Worm (Caenorhabditis elegans) whole organism, L4 larva: ENCODE measurements around the gene npr-29.
A peak's percentile ranks its signal among the peaks of the same experiment; 100 is the strongest.

ENCODE experiments used
- F26F4.8 ChIP-seq: fragments of 200-800 bp; sonication (Bioruptor generic); conservative IDR thresholded peaks from 2 replicates; pipeline ENCODE4 v1.3.6; 2022; ENCODE audit warnings: missing genetic modification characterization, missing compliant biosample characterization
- F37D6.2 ChIP-seq: sonication (generic microtip); optimal IDR thresholded peaks from 2 replicates; lab custom pipeline; 2016; ENCODE audit warnings: mild to moderate bottlenecking, missing genetic modification characterization, missing compliant biosample characterization
- F44E2.7 ChIP-seq: fragments of 200-800 bp; sonication (Bioruptor generic); IDR thresholded peaks from 2 replicates; pipeline ENCODE4 v2.1.2; 2022; ENCODE audit warnings: missing genetic modification characterization, missing compliant biosample characterization
- Y48G9A.11 ChIP-seq: fragments of 200-800 bp; sonication (Bioruptor generic); IDR thresholded peaks from 2 replicates; pipeline ENCODE4 v1.3.6; 2022; ENCODE audit warnings: missing genetic modification reagents, missing genetic modification characterization, missing compliant biosample characterization
- aha-1 ChIP-seq: fragments of 150-350 bp; peaks from one replicate; lab custom pipeline; 2014; ENCODE audit warnings: missing biosample characterization, missing genetic modification characterization
- ceh-28 ChIP-seq: fragments of 150-350 bp; optimal IDR thresholded peaks from 2 replicates; lab custom pipeline; 2014; ENCODE audit warnings: missing biosample characterization, missing genetic modification reagents, missing genetic modification characterization
- ceh-82 ChIP-seq: sonication (generic microtip); optimal IDR thresholded peaks from 2 replicates; lab custom pipeline; 2017; ENCODE audit warnings: missing biosample characterization, missing genetic modification characterization
- daf-16 ChIP-seq, 3 experiments: sonication (generic microtip); optimal IDR thresholded peaks; 2 replicates each; lab custom pipeline; 2016 to 2017; ENCODE audit warnings: missing genetic modification characterization in 3 of 3, missing genetic modification reagents in 3 of 3, mild to moderate bottlenecking in 2 of 3, missing compliant biosample characterization in 2 of 3, missing biosample characterization in 1 of 3, moderate library complexity in 1 of 3
- dve-1 ChIP-seq: sonication (generic microtip); optimal IDR thresholded peaks from 2 replicates; lab custom pipeline; 2017; ENCODE audit warnings: antibody characterized with exemption, mild to moderate bottlenecking, missing genetic modification characterization, missing compliant biosample characterization; ENCODE audit not compliant: insufficient read depth
- fkh-10 ChIP-seq: fragments of 150-350 bp; optimal IDR thresholded peaks from 2 replicates; lab custom pipeline; 2014; ENCODE audit warnings: missing biosample characterization, missing genetic modification reagents, missing genetic modification characterization
- fos-1 ChIP-seq: fragments of 150-350 bp; optimal IDR thresholded peaks from 2 replicates; lab custom pipeline; 2014; ENCODE audit warnings: missing biosample characterization, missing genetic modification characterization
- gei-8 ChIP-seq: fragments of 200-800 bp; sonication (Bioruptor generic); optimal IDR thresholded peaks from 2 replicates; lab custom pipeline; 2018; ENCODE audit warnings: mild to moderate bottlenecking, missing genetic modification characterization, missing compliant biosample characterization
- hif-1 ChIP-seq, 2 experiments: sonication (generic microtip); optimal IDR thresholded peaks; 2 replicates each; lab custom pipeline; 2016 to 2017; ENCODE audit warnings: missing compliant biosample characterization in 2 of 2, missing genetic modification characterization in 2 of 2, missing genetic modification reagents in 2 of 2, missing genotype in 2 of 2, mild to moderate bottlenecking in 1 of 2
- hlh-11 ChIP-seq: fragments of 200-800 bp; sonication (Bioruptor generic); optimal IDR thresholded peaks from 2 replicates; lab custom pipeline; 2018; ENCODE audit warnings: mild to moderate bottlenecking, missing genetic modification characterization, missing compliant biosample characterization
- hlh-30 ChIP-seq: sonication (generic microtip); optimal IDR thresholded peaks from 2 replicates; lab custom pipeline; 2017; ENCODE audit warnings: antibody characterized with exemption, mild to moderate bottlenecking, missing genetic modification characterization, missing compliant biosample characterization; ENCODE audit not compliant: insufficient read depth
- hmg-1.1 ChIP-seq: fragments of 200-800 bp; sonication (Bioruptor generic); IDR thresholded peaks from 2 replicates; pipeline ENCODE4 v1.3.6; 2022; ENCODE audit warnings: missing genetic modification reagents, missing genetic modification characterization, missing compliant biosample characterization
- lin-15B ChIP-seq: fragments of 150-350 bp; sonication (generic microtip); optimal IDR thresholded peaks from 3 replicates; lab custom pipeline; 2014; ENCODE audit warnings: missing biosample characterization, missing genetic modification characterization
- lin-38 ChIP-seq: fragments of 200-800 bp; sonication (Bioruptor generic); IDR thresholded peaks from 2 replicates; pipeline ENCODE4 v1.3.6; 2022; ENCODE audit warnings: missing genetic modification reagents, missing genetic modification characterization, missing compliant biosample characterization
- mdl-1 ChIP-seq, 2 experiments: fragments of 150-350 bp in 1 of 2; sonication (generic microtip) in 1 of 2; optimal IDR thresholded peaks; 2 replicates each; lab custom pipeline; 2014 to 2017; ENCODE audit warnings: missing biosample characterization in 2 of 2, missing genetic modification characterization in 2 of 2
- mdt-29 ChIP-seq: fragments of 200-800 bp; sonication (Bioruptor generic); IDR thresholded peaks from 2 replicates; pipeline ENCODE4 v1.3.6; 2022; ENCODE audit warnings: missing genetic modification reagents, missing genetic modification characterization, missing compliant biosample characterization
- mxl-3 ChIP-seq: fragments of 200-800 bp; sonication (Bioruptor generic); optimal IDR thresholded peaks from 2 replicates; lab custom pipeline; 2018; ENCODE audit warnings: mild to moderate bottlenecking, missing genetic modification characterization, missing compliant biosample characterization
- nhr-102 ChIP-seq: sonication (generic microtip); optimal IDR thresholded peaks from 2 replicates; lab custom pipeline; 2016; ENCODE audit warnings: mild to moderate bottlenecking, missing genetic modification characterization, moderate library complexity, missing compliant biosample characterization
- nhr-11 ChIP-seq: fragments of 150-350 bp; optimal IDR thresholded peaks from 2 replicates; lab custom pipeline; 2014; ENCODE audit warnings: missing biosample characterization, missing genetic modification characterization
- nhr-25 ChIP-seq: sonication (generic microtip); optimal IDR thresholded peaks from 2 replicates; lab custom pipeline; 2017; ENCODE audit warnings: missing genetic modification characterization, mild to moderate bottlenecking, missing compliant biosample characterization, antibody characterized with exemption, moderate library complexity, borderline replicate concordance; ENCODE audit not compliant: insufficient read depth
- nhr-28 ChIP-seq: fragments of 150-350 bp; optimal IDR thresholded peaks from 2 replicates; lab custom pipeline; 2014; ENCODE audit warnings: missing biosample characterization, missing genetic modification characterization
- nhr-41 ChIP-seq: fragments of 200-800 bp; sonication (Bioruptor generic); IDR thresholded peaks from 2 replicates; pipeline ENCODE4 v1.3.6; 2022; ENCODE audit warnings: missing genetic modification reagents, missing genetic modification characterization, missing compliant biosample characterization
- nhr-42 ChIP-seq: fragments of 200-800 bp; sonication (Bioruptor generic); IDR thresholded peaks from 2 replicates; pipeline ENCODE4 v1.3.6; 2022; ENCODE audit warnings: missing genetic modification characterization, missing compliant biosample characterization
- nhr-76 ChIP-seq: fragments of 150-350 bp; optimal IDR thresholded peaks from 2 replicates; lab custom pipeline; 2014; ENCODE audit warnings: missing biosample characterization, missing genetic modification characterization
- nhr-77 ChIP-seq: fragments of 150-350 bp; optimal IDR thresholded peaks from 2 replicates; lab custom pipeline; 2014; ENCODE audit warnings: missing biosample characterization, missing genetic modification characterization
- php-3 ChIP-seq: fragments of 200-800 bp; sonication (Bioruptor generic); IDR thresholded peaks from 2 replicates; pipeline ENCODE4 v1.3.6; 2022; ENCODE audit warnings: missing genetic modification reagents, missing genetic modification characterization, missing compliant biosample characterization
- pqm-1 ChIP-seq: sonication (generic microtip); optimal IDR thresholded peaks from 2 replicates; lab custom pipeline; 2017; ENCODE audit warnings: missing biosample characterization, missing genetic modification characterization
- rbr-2 ChIP-seq: sonication (generic microtip); optimal IDR thresholded peaks from 2 replicates; lab custom pipeline; 2016; ENCODE audit warnings: missing genotype, missing genetic modification characterization, missing compliant biosample characterization
- snpc-1.2 ChIP-seq: fragments of 200-800 bp; sonication (Bioruptor generic); IDR thresholded peaks from 2 replicates; pipeline ENCODE4 v1.3.6; 2022; ENCODE audit warnings: missing genetic modification reagents, missing genetic modification characterization, missing compliant biosample characterization
- snpc-4 ChIP-seq: fragments of 150-350 bp; optimal IDR thresholded peaks from 2 replicates; lab custom pipeline; 2014; ENCODE audit warnings: missing biosample characterization, missing genetic modification characterization
- unc-62 ChIP-seq, 3 experiments: fragments of 150-350 bp in 1 of 3; sonication (generic microtip); optimal IDR thresholded peaks in 2 of 3; peaks in 1 of 3; 1 replicate in 1 of 3; 2 replicates in 2 of 3; lab custom pipeline; 2014 to 2017; ENCODE audit warnings: missing biosample characterization in 3 of 3, missing genetic modification characterization in 3 of 3, missing genetic modification reagents in 3 of 3, missing genotype in 1 of 3
- zag-1 ChIP-seq: fragments of 150-350 bp; optimal IDR thresholded peaks from 2 replicates; lab custom pipeline; 2014; ENCODE audit warnings: missing biosample characterization, missing genetic modification characterization

npr-29 gene

DNA sequence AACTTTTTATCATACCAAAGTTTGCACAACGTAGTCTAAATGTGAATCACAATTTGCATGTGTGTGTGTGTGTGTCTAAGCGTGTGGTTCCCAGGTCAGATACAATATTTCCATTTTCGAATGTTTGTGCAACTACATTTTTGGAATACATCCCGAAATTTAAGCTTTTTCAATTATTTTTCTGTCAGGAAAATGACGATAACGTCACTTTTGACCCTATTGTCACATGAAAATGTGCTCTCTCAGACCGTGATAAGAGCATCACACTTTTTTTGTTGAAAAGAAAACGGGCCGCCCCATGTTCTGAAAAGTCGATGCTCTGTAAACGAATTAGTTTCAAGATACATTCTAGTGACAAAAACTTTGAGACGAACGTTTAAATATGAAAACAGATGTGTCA, 39.7 kb upstream of the npr-29 start:
- TF ChIP-seq hlh-11 (tag; lab: Kevin White, UChicago) (peak; percentile 70), lin-15B (tag; lab: Kevin White, UChicago) (no peak), nhr-77 (tag; lab: Kevin White, UChicago) (peak; percentile 29), nhr-28 (peak; percentile 79), mdl-1 (tag; optimal IDR thresholded peaks at IDR 0.05; lab: Kevin White, UChicago) (no peak), snpc-4 (tag; lab: Kevin White, UChicago) (no peak), nhr-102 (tag; lab: Kevin White, UChicago) (peak; percentile 20), mdt-29 (GFP tag; lab: Robert Waterston, UW) (no peak), hif-1 (tag; optimal IDR thresholded peaks at IDR 0.05; lab: Kevin White, UChicago) (peak in 1 of 2 experiments; percentile 26), ceh-28 (no peak), unc-62 (GFP tag; optimal IDR thresholded peaks at IDR 0.05 in 1 of 2; lab: Kevin White, UChicago) (peak in 1 of 2 experiments; percentile 23), unc-62 (tag; optimal IDR thresholded peaks at IDR 0.05; lab: Kevin White, UChicago) (no peak), pqm-1 (tag; lab: Kevin White, UChicago) (peak; percentile 61), dve-1 (tag; lab: Kevin White, UChicago) (peak; percentile 11), F44E2.7 (GFP tag; lab: Robert Waterston, UW) (no peak), hlh-30 (peak; percentile 51), nhr-42 (GFP tag; lab: Robert Waterston, UW) (no peak), aha-1 (tag; lab: Kevin White, UChicago) (no peak), daf-16 (GFP tag; optimal IDR thresholded peaks at IDR 0.05; lab: Kevin White, UChicago) (no peak), daf-16 (tag; optimal IDR thresholded peaks at IDR 0.05; lab: Kevin White, UChicago) (peak; percentile 63)

- no peak for TF ChIP-seq dve-1 (tag; lab: Kevin White, UChicago)
- TF ChIP-seq rbr-2 (tag; lab: Kevin White, UChicago): no peak
- no peak for TF ChIP-seq lin-38 (GFP tag; lab: Robert Waterston, UW)
- TF ChIP-seq nhr-11 (tag; lab: Kevin White, UChicago): no peak
- no peak for TF ChIP-seq fkh-10 (GFP tag; lab: Kevin White, UChicago)
- no peak for TF ChIP-seq mdl-1 (tag; optimal IDR thresholded peaks at IDR 0.05; lab: Kevin White, UChicago)
- no peak for TF ChIP-seq fos-1 (tag; lab: Kevin White, UChicago)
Measured at ce11 chrIII:9250729-9251128, 35.5 kb upstream of the npr-29 start, which contains the start of gene T02C1.2. T02C1.2 (plus strand) TSS chrIII:9251029.

ce11 chrIII:9247221-9247620, 32.0 kb upstream of the npr-29 start, which contains the start of gene T02C1.1:
T02C1.1 (plus strand) TSS chrIII:9247525.
- no peak for TF ChIP-seq unc-62 (GFP tag; optimal IDR thresholded peaks at IDR 0.05 in 1 of 2; lab: Kevin White, UChicago)
- TF ChIP-seq unc-62 (tag; optimal IDR thresholded peaks at IDR 0.05; lab: Kevin White, UChicago): no peak
- no peak for TF ChIP-seq mdt-29 (GFP tag; lab: Robert Waterston, UW)
- no peak for TF ChIP-seq zag-1 (tag; lab: Kevin White, UChicago)
- TF ChIP-seq hmg-1.1: no peak
- TF ChIP-seq nhr-28: no peak
- TF ChIP-seq aha-1 (tag; lab: Kevin White, UChicago): no peak
- TF ChIP-seq nhr-25 (tag; lab: Kevin White, UChicago): no peak
- no peak for TF ChIP-seq ceh-82
- no peak for TF ChIP-seq php-3 (GFP tag; lab: Robert Waterston, UW)
- no peak for TF ChIP-seq nhr-76 (tag; lab: Kevin White, UChicago)
- no peak for TF ChIP-seq gei-8 (GFP tag; lab: Kevin White, UChicago)
- TF ChIP-seq daf-16 (GFP tag; optimal IDR thresholded peaks at IDR 0.05; lab: Kevin White, UChicago): no peak
- no peak for TF ChIP-seq daf-16 (tag; optimal IDR thresholded peaks at IDR 0.05; lab: Kevin White, UChicago)
- TF ChIP-seq nhr-41: no peak
- TF ChIP-seq snpc-1.2 (GFP tag; lab: Robert Waterston, UW): no peak
- no peak for TF ChIP-seq F37D6.2 (tag; lab: Kevin White, UChicago)
- TF ChIP-seq Y48G9A.11 (GFP tag; lab: Robert Waterston, UW): no peak
- TF ChIP-seq nhr-11 (tag; lab: Kevin White, UChicago): no peak
- no peak for TF ChIP-seq F26F4.8
- TF ChIP-seq mxl-3 (GFP tag; lab: Kevin White, UChicago): no peak
- TF ChIP-seq, all 104 proteins: peak for 0
